Worm (Caenorhabditis elegans) whole organism, young adult: ENCODE results near the gene cdh-4.

Source experiments
- B0019.2 ChIP-seq: fragments of 200-800 bp; sonication (Bioruptor generic); conservative IDR thresholded peaks from 2 replicates; pipeline ENCODE4 v1.3.6; 2022; ENCODE audit warnings: missing genetic modification reagents, missing genetic modification characterization, missing compliant biosample characterization
- B0261.1 ChIP-seq: sonication (generic microtip); optimal IDR thresholded peaks from 2 replicates; lab custom pipeline; 2016; ENCODE audit warnings: mild to moderate bottlenecking, missing genetic modification characterization, moderate library complexity, missing compliant biosample characterization
- C06A6.2 ChIP-seq: fragments of 200-800 bp; sonication (Bioruptor generic); conservative IDR thresholded peaks from 2 replicates; pipeline ENCODE4 v1.3.6; 2022; ENCODE audit warnings: missing genetic modification characterization, missing compliant biosample characterization
- D2030.7 ChIP-seq: fragments of 200-800 bp; sonication (Bioruptor generic); IDR thresholded peaks from 2 replicates; pipeline ENCODE4 v1.3.6; 2022; ENCODE audit warnings: missing genetic modification reagents, missing genetic modification characterization, missing compliant biosample characterization
- F10E7.11 ChIP-seq: sonication (generic microtip); optimal IDR thresholded peaks from 2 replicates; lab custom pipeline; 2017; ENCODE audit warnings: mild to moderate bottlenecking, missing genetic modification characterization, moderate library complexity, missing compliant biosample characterization
- F33H1.4 ChIP-seq: fragments of 200-800 bp; sonication (Bioruptor generic); IDR thresholded peaks from 2 replicates; pipeline ENCODE4 v1.3.6; 2022; ENCODE audit warnings: missing genetic modification reagents, missing genetic modification characterization, missing compliant biosample characterization
- F49E8.2 ChIP-seq: sonication (generic microtip); optimal IDR thresholded peaks from 3 replicates; lab custom pipeline; 2017; ENCODE audit warnings: missing genetic modification characterization, mild to moderate bottlenecking, missing compliant biosample characterization, antibody characterized with exemption, moderate library complexity; ENCODE audit not compliant: insufficient read depth
- F52B5.7 ChIP-seq: sonication (generic microtip); optimal IDR thresholded peaks from 2 replicates; lab custom pipeline; 2016; ENCODE audit warnings: mild to moderate bottlenecking, missing genetic modification characterization, missing compliant biosample characterization
- F57C9.4 ChIP-seq: sonication (generic microtip); optimal IDR thresholded peaks from 2 replicates; lab custom pipeline; 2017; ENCODE audit warnings: mild to moderate bottlenecking, missing genetic modification characterization, missing compliant biosample characterization
- T07F8.4 ChIP-seq: sonication (generic microtip); optimal IDR thresholded peaks from 2 replicates; lab custom pipeline; 2016; ENCODE audit warnings: mild to moderate bottlenecking, missing genetic modification characterization, moderate library complexity, missing compliant biosample characterization
- T26A5.8 ChIP-seq: sonication (generic microtip); optimal IDR thresholded peaks from 2 replicates; lab custom pipeline; 2016; ENCODE audit warnings: missing genetic modification characterization, missing compliant biosample characterization
- Y53G8AR.9 ChIP-seq: fragments of 200-800 bp; sonication (Bioruptor generic); conservative IDR thresholded peaks from 2 replicates; pipeline ENCODE4 v1.3.6; 2022; ENCODE audit warnings: missing genetic modification reagents, missing genetic modification characterization, missing compliant biosample characterization
- Y56A3A.18 ChIP-seq: fragments of 200-800 bp; sonication (Bioruptor generic); IDR thresholded peaks from 2 replicates; pipeline ENCODE4 v1.3.6; 2022; ENCODE audit warnings: missing genetic modification reagents, missing genetic modification characterization, missing compliant biosample characterization
- Y79H2A.3 ChIP-seq: fragments of 200-800 bp; sonication (Bioruptor generic); conservative IDR thresholded peaks from 2 replicates; pipeline ENCODE4 v1.3.6; 2022; ENCODE audit warnings: missing genetic modification reagents, missing genetic modification characterization, missing compliant biosample characterization
- ama-1 ChIP-seq, 3 experiments: fragments of 150-350 bp in 1 of 3; sonication (generic microtip) in 2 of 3; optimal IDR thresholded peaks; 2 replicates each; lab custom pipeline; 2014 to 2018; ENCODE audit warnings: missing biosample characterization in 2 of 3, missing genetic modification characterization in 2 of 3, missing genetic modification reagents in 2 of 3
- atf-7 ChIP-seq: sonication (generic microtip); optimal IDR thresholded peaks from 2 replicates; lab custom pipeline; 2017; ENCODE audit warnings: mild to moderate bottlenecking, missing genetic modification characterization, missing compliant biosample characterization
- attf-5 ChIP-seq: fragments of 200-800 bp; sonication (Bioruptor generic); optimal IDR thresholded peaks from 2 replicates; lab custom pipeline; 2018; ENCODE audit warnings: mild to moderate bottlenecking, missing genetic modification characterization, missing compliant biosample characterization
- attf-6 ChIP-seq: fragments of 200-800 bp; sonication (Bioruptor generic); IDR thresholded peaks from 2 replicates; pipeline ENCODE4 v1.3.6; 2022; ENCODE audit warnings: missing genetic modification reagents, missing genetic modification characterization, missing compliant biosample characterization
- cebp-2 ChIP-seq: fragments of 200-800 bp; sonication (Bioruptor generic); IDR thresholded peaks from 2 replicates; pipeline ENCODE4 v1.3.6; 2022; ENCODE audit warnings: missing genetic modification characterization, missing compliant biosample characterization
- ceh-100 ChIP-seq: fragments of 200-800 bp; sonication (Bioruptor generic); IDR thresholded peaks from 2 replicates; pipeline ENCODE4 v1.3.6; 2022; ENCODE audit warnings: missing genetic modification reagents, missing genetic modification characterization, missing compliant biosample characterization
- ceh-40 ChIP-seq: fragments of 200-800 bp; sonication (Bioruptor generic); IDR thresholded peaks from 2 replicates; pipeline ENCODE4 v1.3.6; 2022; ENCODE audit warnings: missing genetic modification characterization, missing compliant biosample characterization
- ceh-91 ChIP-seq: fragments of 200-800 bp; sonication (Bioruptor generic); IDR thresholded peaks from 2 replicates; pipeline ENCODE4 v1.3.6; 2022; ENCODE audit warnings: missing genetic modification reagents, missing genetic modification characterization, missing compliant biosample characterization
- dox-1 ChIP-seq: fragments of 200-800 bp; sonication (Bioruptor generic); IDR thresholded peaks from 2 replicates; pipeline ENCODE4 v1.3.6; 2022; ENCODE audit warnings: missing genetic modification reagents, missing genetic modification characterization, missing compliant biosample characterization
- ets-4 ChIP-seq: fragments of 200-800 bp; sonication (Bioruptor generic); optimal IDR thresholded peaks from 2 replicates; lab custom pipeline; 2018; ENCODE audit warnings: mild to moderate bottlenecking, missing genetic modification characterization, missing compliant biosample characterization
- gei-17 ChIP-seq: fragments of 200-800 bp; sonication (Bioruptor generic); optimal IDR thresholded peaks from 2 replicates; lab custom pipeline; 2018; ENCODE audit warnings: mild to moderate bottlenecking, missing genetic modification characterization, missing compliant biosample characterization
- hlh-26 ChIP-seq: fragments of 200-800 bp; sonication (Bioruptor generic); conservative IDR thresholded peaks from 2 replicates; pipeline ENCODE4 v1.3.6; 2022; ENCODE audit warnings: missing genetic modification reagents, missing genetic modification characterization, missing compliant biosample characterization
- hrde-1 ChIP-seq: sonication (generic microtip); optimal IDR thresholded peaks from 2 replicates; lab custom pipeline; 2016; ENCODE audit warnings: missing genetic modification characterization, mild to moderate bottlenecking, missing compliant biosample characterization, moderate library complexity, missing genotype, missing genetic modification reagents, borderline replicate concordance
- lin-26 ChIP-seq: fragments of 200-800 bp; sonication (Bioruptor generic); IDR thresholded peaks from 2 replicates; pipeline ENCODE4 v1.3.6; 2022; ENCODE audit warnings: missing genetic modification reagents, missing genetic modification characterization, missing compliant biosample characterization
- lin-54 ChIP-seq: fragments of 200-800 bp; sonication (Bioruptor generic); optimal IDR thresholded peaks from 2 replicates; lab custom pipeline; 2018; ENCODE audit warnings: mild to moderate bottlenecking, missing genetic modification characterization, missing compliant biosample characterization
- lsl-1 ChIP-seq: fragments of 200-800 bp; sonication (Bioruptor generic); optimal IDR thresholded peaks from 2 replicates; lab custom pipeline; 2018; ENCODE audit warnings: mild to moderate bottlenecking, missing genetic modification characterization, moderate library complexity, missing compliant biosample characterization
- lsy-27 ChIP-seq: sonication (generic microtip); optimal IDR thresholded peaks from 2 replicates; lab custom pipeline; 2017; ENCODE audit warnings: missing genetic modification characterization, mild to moderate bottlenecking, missing compliant biosample characterization, antibody characterized with exemption, missing genotype, borderline replicate concordance; ENCODE audit not compliant: insufficient read depth
- nfyb-1 ChIP-seq: fragments of 200-800 bp; sonication (Bioruptor generic); IDR thresholded peaks from 2 replicates; pipeline ENCODE4 v1.3.6; 2022; ENCODE audit warnings: missing genetic modification reagents, missing genetic modification characterization, missing compliant biosample characterization
- nhr-179 ChIP-seq: sonication (generic microtip); optimal IDR thresholded peaks from 2 replicates; lab custom pipeline; 2016; ENCODE audit warnings: mild to moderate bottlenecking, missing genetic modification characterization, missing compliant biosample characterization
- nhr-80 ChIP-seq: sonication (generic microtip); optimal IDR thresholded peaks from 2 replicates; lab custom pipeline; 2016; ENCODE audit warnings: missing genetic modification characterization, missing compliant biosample characterization
- pbrm-1 ChIP-seq: fragments of 200-800 bp; sonication (Bioruptor generic); IDR thresholded peaks from 2 replicates; pipeline ENCODE4 v1.3.6; 2022; ENCODE audit warnings: missing genetic modification reagents, missing genetic modification characterization, missing compliant biosample characterization
- rcor-1 ChIP-seq: fragments of 200-800 bp; sonication (Bioruptor generic); IDR thresholded peaks from 2 replicates; pipeline ENCODE4 v1.3.6; 2022; ENCODE audit warnings: missing genetic modification reagents, missing genetic modification characterization, missing compliant biosample characterization
- rec-8 ChIP-seq, 2 experiments: sonication (generic microtip); optimal IDR thresholded peaks; 2 replicates each; lab custom pipeline; 2016; ENCODE audit warnings: mild to moderate bottlenecking in 2 of 2, missing genetic modification characterization in 2 of 2, missing genetic modification reagents in 2 of 2, missing genotype in 2 of 2, missing biosample characterization in 1 of 2, missing compliant biosample characterization in 1 of 2, moderate library complexity in 1 of 2
- snpc-3.4 ChIP-seq: sonication (generic microtip); optimal IDR thresholded peaks from 2 replicates; lab custom pipeline; 2017; ENCODE audit warnings: missing genetic modification characterization, mild to moderate bottlenecking, missing compliant biosample characterization, antibody characterized with exemption, moderate library complexity, missing genotype, missing genetic modification reagents
- snpc-4 ChIP-seq, 5 experiments: fragments of 150-350 bp in 1 of 5; sonication (generic microtip) in 4 of 5; optimal IDR thresholded peaks; 2 replicates each; lab custom pipeline; 2014 to 2018; ENCODE audit warnings: missing genetic modification characterization in 5 of 5, missing biosample characterization in 3 of 5, antibody characterized with exemption in 2 of 5, mild to moderate bottlenecking in 2 of 5, missing compliant biosample characterization in 2 of 5, missing genotype in 2 of 5, moderate library complexity in 2 of 5, missing genetic modification reagents in 1 of 5
- somi-1 ChIP-seq: fragments of 200-800 bp; sonication (Bioruptor generic); optimal IDR thresholded peaks from 2 replicates; lab custom pipeline; 2018; ENCODE audit warnings: mild to moderate bottlenecking, missing genetic modification characterization, missing compliant biosample characterization
- sptf-2 ChIP-seq: fragments of 200-800 bp; sonication (Bioruptor generic); optimal IDR thresholded peaks from 2 replicates; lab custom pipeline; 2018; ENCODE audit warnings: mild to moderate bottlenecking, missing genetic modification characterization, missing compliant biosample characterization
- tbp1 ChIP-seq: fragments of 200-800 bp; sonication (Bioruptor generic); optimal IDR thresholded peaks from 2 replicates; lab custom pipeline; 2018; ENCODE audit warnings: mild to moderate bottlenecking, missing genetic modification characterization, missing compliant biosample characterization
- unc-130 ChIP-seq: sonication (generic microtip); optimal IDR thresholded peaks from 2 replicates; lab custom pipeline; 2016; ENCODE audit warnings: missing genetic modification reagents, missing genetic modification characterization, missing compliant biosample characterization
- zfh-2 ChIP-seq: fragments of 200-800 bp; sonication (Bioruptor generic); conservative IDR thresholded peaks from 2 replicates; pipeline ENCODE4 v1.3.6; 2022; ENCODE audit warnings: missing genetic modification reagents, missing genetic modification characterization, missing compliant biosample characterization
- ztf-3 ChIP-seq: fragments of 200-800 bp; sonication (Bioruptor generic); optimal IDR thresholded peaks from 2 replicates; lab custom pipeline; 2018; ENCODE audit warnings: mild to moderate bottlenecking, missing genetic modification characterization, missing compliant biosample characterization

cdh-4 gene

ce11 chrIII:4476313-4476712 is 43.8 kb upstream of the cdh-4 start (continued):
- TF ChIP-seq B0019.2 (GFP tag; lab: Robert Waterston, UW), result no peak

- TF ChIP-seq rcor-1 (GFP tag; lab: Robert Waterston, UW), result peak; percentile 57
- TF ChIP-seq B0261.1 (tag; lab: Kevin White, UChicago), result no peak
- TF ChIP-seq F10E7.11, result no peak
- TF ChIP-seq ceh-100 (GFP tag; lab: Robert Waterston, UW), result peak; percentile 45; the same call in 1 of the 2 replicates
- TF ChIP-seq rec-8 (tag; optimal IDR thresholded peaks at IDR 0.05; lab: Kevin White, UChicago), result peak in 1 of 2 experiments; percentile 19
- no peak for TF ChIP-seq zfh-2 (GFP tag; lab: Robert Waterston, UW)
- peak; percentile 53 for TF ChIP-seq F49E8.2
- TF ChIP-seq hlh-26 (GFP tag; lab: Robert Waterston, UW), result no peak
- TF ChIP-seq ztf-3 (GFP tag; lab: Kevin White, UChicago), result no peak
- TF ChIP-seq hrde-1 (tag; lab: Kevin White, UChicago), result peak; percentile 78
- TF ChIP-seq ceh-40 (GFP tag; lab: Robert Waterston, UW), result no peak
- no peak for TF ChIP-seq ets-4
- TF ChIP-seq Y56A3A.18 (GFP tag; lab: Robert Waterston, UW), result no peak
- TF ChIP-seq C06A6.2 (GFP tag; lab: Robert Waterston, UW), result no peak
- TF ChIP-seq attf-5 (GFP tag; lab: Kevin White, UChicago), result peak; percentile 23
- peak; percentile 67; the same call in 1 of the 2 replicates for TF ChIP-seq lin-26 (GFP tag; lab: Robert Waterston, UW)
- no peak for TF ChIP-seq F57C9.4
- no peak for TF ChIP-seq lsy-27 (tag; lab: Kevin White, UChicago)
- peak; percentile 36 for TF ChIP-seq F52B5.7 (tag; lab: Kevin White, UChicago)
- TF ChIP-seq dox-1 (GFP tag; lab: Robert Waterston, UW), result no peak
- no peak for TF ChIP-seq sptf-2 (GFP tag; lab: Kevin White, UChicago)
- TF ChIP-seq snpc-4 (GFP tag; optimal IDR thresholded peaks at IDR 0.05; lab: Kevin White, UChicago), result no peak
- no peak for TF ChIP-seq snpc-4 (tag; optimal IDR thresholded peaks at IDR 0.05; lab: Kevin White, UChicago)
- no peak for TF ChIP-seq somi-1 (GFP tag; lab: Kevin White, UChicago)
- no peak for TF ChIP-seq ama-1 (optimal IDR thresholded peaks at IDR 0.05; lab: Kevin White, UChicago)
- peak in 1 of 2 experiments; percentile 78 for TF ChIP-seq ama-1 (GFP tag; optimal IDR thresholded peaks at IDR 0.05; lab: Kevin White, UChicago)
- TF ChIP-seq D2030.7 (GFP tag; lab: Robert Waterston, UW), result 0 out of 2 replicates have a peak, but pooled peaks have one; percentile 17
- peak; percentile 17 for TF ChIP-seq atf-7 (tag; lab: Kevin White, UChicago)
- no peak for TF ChIP-seq gei-17 (GFP tag; lab: Kevin White, UChicago)
- TF ChIP-seq nfyb-1, result 0 out of 2 replicates have a peak, but pooled peaks have one; percentile 38
- TF ChIP-seq unc-130 (GFP tag; lab: Kevin White, UChicago), result peak; percentile 6
- TF ChIP-seq ceh-91 (GFP tag; lab: Robert Waterston, UW), result no peak
- peak; percentile 28 for TF ChIP-seq lsl-1 (GFP tag; lab: Kevin White, UChicago)
- TF ChIP-seq snpc-3.4 (tag; lab: Kevin White, UChicago), result peak; percentile 65
- TF ChIP-seq Y79H2A.3 (GFP tag; lab: Robert Waterston, UW), result no peak
- TF ChIP-seq lin-54, result peak; percentile 77
- peak; percentile 77 for TF ChIP-seq attf-6 (GFP tag; lab: Robert Waterston, UW)
- no peak for TF ChIP-seq nhr-179 (tag; lab: Kevin White, UChicago)
- peak; percentile 82 for TF ChIP-seq Y53G8AR.9
- no peak for TF ChIP-seq cebp-2 (GFP tag; lab: Robert Waterston, UW)
- peak; percentile 52 for TF ChIP-seq tbp1
- TF ChIP-seq F33H1.4 (GFP tag; lab: Robert Waterston, UW), result no peak
- no peak for TF ChIP-seq nhr-80 (tag; lab: Kevin White, UChicago)
- no peak for TF ChIP-seq T26A5.8
- peak; percentile 54; the same call in 1 of the 2 replicates for TF ChIP-seq pbrm-1
- TF ChIP-seq T07F8.4 (tag; lab: Kevin White, UChicago), result no peak
Measured at ce11 chrIII:4476806-4477205, 43.4 kb upstream of the cdh-4 start.
